Worm (Caenorhabditis elegans) whole organism, L1 larva: ENCODE results near the gene fbxb-22.

Experiments
- C34B4.2 ChIP-seq: sonication (generic microtip); optimal IDR thresholded peaks from 2 replicates; lab custom pipeline; 2017; ENCODE audit warnings: mild to moderate bottlenecking, missing genetic modification characterization, missing compliant biosample characterization
- F16B12.6 ChIP-seq: fragments of 150-350 bp; optimal IDR thresholded peaks from 2 replicates; lab custom pipeline; 2014; ENCODE audit warnings: missing biosample characterization, missing genetic modification characterization
- Y116A8C.19 ChIP-seq: sonication (generic microtip); optimal IDR thresholded peaks from 2 replicates; lab custom pipeline; 2016; ENCODE audit warnings: missing compliant biosample characterization, missing genetic modification characterization, borderline replicate concordance
- aha-1 ChIP-seq: fragments of 150-350 bp; optimal IDR thresholded peaks from 2 replicates; lab custom pipeline; 2014; ENCODE audit warnings: missing biosample characterization, missing genetic modification characterization
- ama-1 ChIP-seq: fragments of 150-350 bp; optimal IDR thresholded peaks from 2 replicates; lab custom pipeline; 2014
- blmp-1 ChIP-seq: fragments of 150-350 bp; optimal IDR thresholded peaks from 2 replicates; lab custom pipeline; 2014; ENCODE audit warnings: missing biosample characterization, missing genetic modification characterization
- ceh-63 ChIP-seq: fragments of 200-800 bp; sonication (Bioruptor generic); optimal IDR thresholded peaks from 2 replicates; lab custom pipeline; 2018; ENCODE audit warnings: mild to moderate bottlenecking, missing genetic modification characterization, missing compliant biosample characterization
- ceh-8 ChIP-seq: fragments of 200-800 bp; sonication (Bioruptor generic); optimal IDR thresholded peaks from 2 replicates; lab custom pipeline; 2018; ENCODE audit warnings: mild to moderate bottlenecking, missing genetic modification characterization, moderate library complexity, missing compliant biosample characterization
- ces-1 ChIP-seq: fragments of 150-350 bp; optimal IDR thresholded peaks from 2 replicates; lab custom pipeline; 2014; ENCODE audit warnings: missing biosample characterization, missing genetic modification reagents, missing genetic modification characterization
- dsc-1 ChIP-seq: sonication (generic microtip); optimal IDR thresholded peaks from 2 replicates; lab custom pipeline; 2016; ENCODE audit warnings: mild to moderate bottlenecking, missing genetic modification characterization, missing compliant biosample characterization
- egl-27 ChIP-seq, 2 experiments: fragments of 150-350 bp in 1 of 2; sonication (generic microtip); optimal IDR thresholded peaks; 3 replicates each; lab custom pipeline; 2017 to 2018; ENCODE audit warnings: missing biosample characterization in 2 of 2, missing genetic modification characterization in 2 of 2, missing genetic modification reagents in 2 of 2
- elt-2 ChIP-seq: sonication (generic microtip); optimal IDR thresholded peaks from 2 replicates; lab custom pipeline; 2016; ENCODE audit warnings: missing genetic modification characterization, mild to moderate bottlenecking, inconsistent platforms, missing compliant biosample characterization, missing genetic modification reagents
- fkh-4 ChIP-seq: sonication (generic microtip); optimal IDR thresholded peaks from 2 replicates; lab custom pipeline; 2016; ENCODE audit warnings: missing compliant biosample characterization, missing genetic modification characterization, borderline replicate concordance
- grh-1 ChIP-seq: fragments of 200-800 bp; sonication (Bioruptor generic); IDR thresholded peaks from 2 replicates; pipeline ENCODE4 v1.3.6; 2022; ENCODE audit warnings: missing genetic modification reagents, missing genetic modification characterization, missing compliant biosample characterization
- hlh-4 ChIP-seq: sonication (generic microtip); optimal IDR thresholded peaks from 2 replicates; lab custom pipeline; 2016; ENCODE audit warnings: mild to moderate bottlenecking, missing genetic modification characterization, missing compliant biosample characterization
- irx-1 ChIP-seq: sonication (generic microtip); optimal IDR thresholded peaks from 2 replicates; lab custom pipeline; 2016; ENCODE audit warnings: missing genetic modification characterization, missing compliant biosample characterization
- isw-1 ChIP-seq: fragments of 200-800 bp; sonication (Bioruptor generic); IDR thresholded peaks from 2 replicates; pipeline ENCODE4 v1.3.6; 2022; ENCODE audit warnings: missing genetic modification characterization, missing compliant biosample characterization
- jun-1 ChIP-seq: fragments of 150-350 bp; optimal IDR thresholded peaks from 2 replicates; lab custom pipeline; 2014; ENCODE audit warnings: missing biosample characterization, missing genetic modification reagents, missing genetic modification characterization
- lin-15B ChIP-seq: fragments of 150-350 bp; sonication (generic microtip); optimal IDR thresholded peaks from 3 replicates; lab custom pipeline; 2014; ENCODE audit warnings: missing biosample characterization, missing genetic modification characterization
- lin-35 ChIP-seq, 2 experiments: fragments of 150-350 bp; optimal IDR thresholded peaks; 2 replicates each; lab custom pipeline; 2014; ENCODE audit warnings: missing biosample characterization in 2 of 2, missing genetic modification characterization in 2 of 2, missing genetic modification reagents in 2 of 2
- lin-39 ChIP-seq: fragments of 150-350 bp; optimal IDR thresholded peaks from 2 replicates; lab custom pipeline; 2014; ENCODE audit warnings: missing biosample characterization, missing genetic modification reagents, missing genetic modification characterization
- mab-9 ChIP-seq: fragments of 200-800 bp; sonication (Bioruptor generic); IDR thresholded peaks from 2 replicates; pipeline ENCODE4 v1.3.6; 2022; ENCODE audit warnings: missing genetic modification reagents, missing genetic modification characterization, missing compliant biosample characterization
- mdl-1 ChIP-seq, 2 experiments: fragments of 150-350 bp; optimal IDR thresholded peaks; 2 replicates each; lab custom pipeline; 2014 to 2017; ENCODE audit warnings: missing biosample characterization in 2 of 2, missing genetic modification characterization in 2 of 2, inconsistent platforms in 1 of 2
- mef-2 ChIP-seq: fragments of 150-350 bp; optimal IDR thresholded peaks from 2 replicates; lab custom pipeline; 2014; ENCODE audit warnings: missing biosample characterization, missing genetic modification characterization
- mep-1 ChIP-seq: fragments of 150-350 bp; optimal IDR thresholded peaks from 2 replicates; lab custom pipeline; 2014; ENCODE audit warnings: missing biosample characterization, missing genetic modification characterization
- nhr-20 ChIP-seq: sonication (generic microtip); optimal IDR thresholded peaks from 2 replicates; lab custom pipeline; 2016; ENCODE audit warnings: mild to moderate bottlenecking, missing genetic modification characterization, missing compliant biosample characterization
- nhr-237 ChIP-seq: fragments of 150-350 bp; optimal IDR thresholded peaks from 2 replicates; lab custom pipeline; 2014; ENCODE audit warnings: missing biosample characterization, missing genetic modification characterization
- nhr-28 ChIP-seq: fragments of 150-350 bp; optimal IDR thresholded peaks from 2 replicates; lab custom pipeline; 2014; ENCODE audit warnings: missing biosample characterization, missing genetic modification characterization
- nhr-47 ChIP-seq: sonication (generic microtip); optimal IDR thresholded peaks from 2 replicates; lab custom pipeline; 2016; ENCODE audit warnings: mild to moderate bottlenecking, missing genetic modification characterization, moderate library complexity, missing compliant biosample characterization
- nhr-76 ChIP-seq: sonication (generic microtip); optimal IDR thresholded peaks from 2 replicates; lab custom pipeline; 2017; ENCODE audit warnings: missing biosample characterization, missing genetic modification characterization
- nhr-77 ChIP-seq: fragments of 150-350 bp; optimal IDR thresholded peaks from 2 replicates; lab custom pipeline; 2014; ENCODE audit warnings: missing biosample characterization, missing genetic modification characterization
- nhr-84 ChIP-seq: sonication (generic microtip); optimal IDR thresholded peaks from 2 replicates; lab custom pipeline; 2017; ENCODE audit warnings: missing biosample characterization, missing genetic modification characterization
- nhr-85 ChIP-seq: sonication (generic microtip); peaks from one replicate; lab custom pipeline; 2016; ENCODE audit warnings: missing genetic modification characterization, inconsistent platforms, missing compliant biosample characterization
- nhr-90 ChIP-seq: sonication (generic microtip); optimal IDR thresholded peaks from 2 replicates; lab custom pipeline; 2016; ENCODE audit warnings: mild to moderate bottlenecking, missing genetic modification characterization, missing compliant biosample characterization; ENCODE audit not compliant: poor library complexity
- pag-3 ChIP-seq: sonication (generic microtip); optimal IDR thresholded peaks from 2 replicates; lab custom pipeline; 2017; ENCODE audit warnings: missing genetic modification characterization, mild to moderate bottlenecking, missing compliant biosample characterization, antibody characterized with exemption, borderline replicate concordance; ENCODE audit not compliant: insufficient read depth
- rnt-1 ChIP-seq: sonication (generic microtip); optimal IDR thresholded peaks from 2 replicates; lab custom pipeline; 2016; ENCODE audit warnings: mild to moderate bottlenecking, missing genetic modification characterization, moderate library complexity, missing compliant biosample characterization
- skn-1 ChIP-seq: fragments of 150-350 bp; optimal IDR thresholded peaks from 2 replicates; lab custom pipeline; 2014; ENCODE audit warnings: missing biosample characterization, missing genetic modification characterization
- snu-23 ChIP-seq: sonication (generic microtip); optimal IDR thresholded peaks from 2 replicates; lab custom pipeline; 2016; ENCODE audit warnings: missing genetic modification characterization, missing compliant biosample characterization
- sox-4 ChIP-seq: sonication (generic microtip); optimal IDR thresholded peaks from 2 replicates; lab custom pipeline; 2016; ENCODE audit warnings: missing genetic modification characterization, missing compliant biosample characterization
- sup-37 ChIP-seq: fragments of 200-800 bp; sonication (Bioruptor generic); optimal IDR thresholded peaks from 2 replicates; lab custom pipeline; 2018; ENCODE audit warnings: mild to moderate bottlenecking, missing genetic modification characterization, missing compliant biosample characterization
- tlp-1 ChIP-seq: fragments of 150-350 bp; optimal IDR thresholded peaks from 2 replicates; lab custom pipeline; 2014; ENCODE audit warnings: missing biosample characterization, missing genetic modification characterization
- unc-130 ChIP-seq: fragments of 150-350 bp; optimal IDR thresholded peaks from 2 replicates; lab custom pipeline; 2017; ENCODE audit warnings: missing biosample characterization, missing genetic modification characterization, inconsistent platforms
- unc-62 ChIP-seq: fragments of 150-350 bp; optimal IDR thresholded peaks from 2 replicates; lab custom pipeline; 2014; ENCODE audit warnings: missing biosample characterization, missing genetic modification reagents, missing genetic modification characterization
- unc-98 ChIP-seq: fragments of 200-800 bp; sonication (Bioruptor generic); IDR thresholded peaks from 2 replicates; pipeline ENCODE4 v1.3.6; 2022; ENCODE audit warnings: missing genetic modification characterization, missing compliant biosample characterization
- vab-15 ChIP-seq: sonication (generic microtip); optimal IDR thresholded peaks from 2 replicates; lab custom pipeline; 2017; ENCODE audit warnings: missing genotype, mild to moderate bottlenecking, missing genetic modification characterization, missing compliant biosample characterization
- xbp-1 ChIP-seq: sonication (generic microtip); optimal IDR thresholded peaks from 2 replicates; lab custom pipeline; 2016; ENCODE audit warnings: missing genetic modification characterization, missing compliant biosample characterization
- ztf-11 ChIP-seq, 2 experiments: sonication (generic microtip); optimal IDR thresholded peaks; 2 replicates each; lab custom pipeline; 2016 to 2017; ENCODE audit warnings: missing genetic modification characterization in 2 of 2, missing biosample characterization in 1 of 2, missing compliant biosample characterization in 1 of 2

fbxb-22 gene

ce11 chrIII:11917525-11917924, 34.0 kb upstream of the fbxb-22 start:
- TF ChIP-seq vab-15: no peak
- TF ChIP-seq egl-27 (tag; optimal IDR thresholded peaks at IDR 0.05; lab: Kevin White, UChicago): no peak
- no peak for TF ChIP-seq pag-3
- TF ChIP-seq mab-9 (GFP tag; lab: Robert Waterston, UW): no peak
- no peak for TF ChIP-seq irx-1 (tag; lab: Kevin White, UChicago)
- TF ChIP-seq sox-4 (tag; lab: Kevin White, UChicago): no peak
- TF ChIP-seq ces-1 (GFP tag; lab: Kevin White, UChicago): no peak
- no peak for TF ChIP-seq unc-62
- TF ChIP-seq, all 84 proteins: peak for 0

ce11 chrIII:11917090-11917489, 33.5 kb upstream of the fbxb-22 start:
- TF ChIP-seq ama-1 (lab: Kevin White, UChicago) (no peak), fkh-4 (tag; lab: Kevin White, UChicago) (no peak), mdl-1 (tag; optimal IDR thresholded peaks at IDR 0.05; lab: Kevin White, UChicago) (no peak), lin-15B (tag; lab: Kevin White, UChicago) (no peak), nhr-28 (tag; lab: Kevin White, UChicago) (no peak), sup-37 (GFP tag; lab: Kevin White, UChicago) (no peak), dsc-1 (tag; lab: Kevin White, UChicago) (no peak), elt-2 (no peak), egl-27 (tag; optimal IDR thresholded peaks at IDR 0.05; lab: Kevin White, UChicago) (no peak), ceh-63 (no peak), aha-1 (tag; lab: Kevin White, UChicago) (no peak)

ce11 chrIII:11916260-11916659, 32.7 kb upstream of the fbxb-22 start:
- TF ChIP-seq mep-1 (tag; lab: Kevin White, UChicago) (no peak), F16B12.6 (tag; lab: Kevin White, UChicago) (no peak)

ce11 chrIII:11915666-11916065, 32.1 kb upstream of the fbxb-22 start, which contains the start of the genes ndab-1 and npp-16:
TSS of gene ndab-1 (minus strand) at chrIII:11915712.
TSS of gene npp-16 (plus strand) at chrIII:11915928.
- TF ChIP-seq nhr-237: no peak
- TF ChIP-seq mep-1 (tag; lab: Kevin White, UChicago): peak; percentile 24
- TF ChIP-seq xbp-1 (tag; lab: Kevin White, UChicago): peak; percentile 28
- no peak for TF ChIP-seq hlh-4 (tag; lab: Kevin White, UChicago)
- no peak for TF ChIP-seq ama-1 (lab: Kevin White, UChicago)
- peak; percentile 75 for TF ChIP-seq unc-130 (tag; lab: Kevin White, UChicago)
- TF ChIP-seq unc-62: no peak
- TF ChIP-seq nhr-84 (tag; lab: Kevin White, UChicago): peak; percentile 33
- no peak for TF ChIP-seq Y116A8C.19 (tag; lab: Kevin White, UChicago)
- TF ChIP-seq ceh-63: no peak
- peak; percentile 22 for TF ChIP-seq nhr-90 (tag; lab: Kevin White, UChicago)
- TF ChIP-seq sup-37 (GFP tag; lab: Kevin White, UChicago): no peak
- no peak for TF ChIP-seq jun-1 (tag; lab: Kevin White, UChicago)
- no peak for TF ChIP-seq nhr-85
- no peak for TF ChIP-seq C34B4.2 (tag; lab: Kevin White, UChicago)
- TF ChIP-seq nhr-20 (tag; lab: Kevin White, UChicago): peak; percentile 35
- TF ChIP-seq nhr-77 (tag; lab: Kevin White, UChicago): no peak
- 0 out of 2 replicates have a peak, but pooled peaks have one; percentile 13 for TF ChIP-seq isw-1 (GFP tag; lab: Robert Waterston, UW)
- TF ChIP-seq unc-98: no peak
- TF ChIP-seq F16B12.6 (tag; lab: Kevin White, UChicago): peak; percentile 96
- TF ChIP-seq snu-23 (GFP tag; lab: Kevin White, UChicago): peak; percentile 53
- TF ChIP-seq lin-39 (tag; lab: Kevin White, UChicago): no peak
- peak; percentile 51 for TF ChIP-seq nhr-47 (tag; lab: Kevin White, UChicago)
- no peak for TF ChIP-seq blmp-1 (tag; lab: Kevin White, UChicago)
- no peak for TF ChIP-seq nhr-76 (tag; lab: Kevin White, UChicago)
- TF ChIP-seq skn-1 (tag; lab: Kevin White, UChicago): no peak
- TF ChIP-seq tlp-1 (tag; lab: Kevin White, UChicago): no peak
- TF ChIP-seq lin-35 (GFP tag; optimal IDR thresholded peaks at IDR 0.05; lab: Kevin White, UChicago): peak; percentile 38 to 51
- TF ChIP-seq ztf-11 (tag; optimal IDR thresholded peaks at IDR 0.05; lab: Kevin White, UChicago): no peak
- no peak for TF ChIP-seq elt-2
- TF ChIP-seq rnt-1 (tag; lab: Kevin White, UChicago): peak; percentile 54
- TF ChIP-seq mef-2 (tag; lab: Kevin White, UChicago): no peak
- TF ChIP-seq grh-1 (GFP tag; lab: Robert Waterston, UW): no peak
- TF ChIP-seq ceh-8 (GFP tag; lab: Kevin White, UChicago): peak; percentile 39
